Fruit fly (Drosophila melanogaster) whole organism, pupa: Measurements from ENCODE around the gene Sulf1.

Experiments used
- CG10348 ChIP-seq: fragments of 200-800 bp; sonication (Bioruptor generic); IDR thresholded peaks from 2 replicates; pipeline ENCODE4 v1.3.6; 2022; ENCODE audit warnings: missing biosample characterization, missing genetic modification characterization
- CG12605 ChIP-seq: fragments of 200-800 bp; sonication (Bioruptor generic); IDR thresholded peaks from 2 replicates; pipeline ENCODE4 v1.3.6; 2022; ENCODE audit warnings: missing biosample characterization, missing genetic modification characterization
- CG13204 ChIP-seq: fragments of 200-800 bp; sonication (Bioruptor generic); optimal IDR thresholded peaks from 2 replicates; lab custom pipeline; 2018; ENCODE audit warnings: missing biosample characterization, mild to moderate bottlenecking, missing genetic modification characterization, moderate library complexity
- CG14655 ChIP-seq: fragments of 200-800 bp; sonication (Bioruptor generic); optimal IDR thresholded peaks from 3 replicates; lab custom pipeline; 2017; ENCODE audit warnings: mild to moderate bottlenecking, missing biosample characterization, missing genetic modification reagents, missing genetic modification characterization
- CG15710 ChIP-seq: fragments of 200-800 bp; sonication (Bioruptor generic); optimal IDR thresholded peaks from 2 replicates; lab custom pipeline; 2018; ENCODE audit warnings: missing biosample characterization, mild to moderate bottlenecking, missing genetic modification characterization, moderate library complexity
- CG17806 ChIP-seq: fragments of 200-800 bp; sonication (Bioruptor generic); optimal IDR thresholded peaks from 2 replicates; lab custom pipeline; 2018; ENCODE audit warnings: missing biosample characterization, mild to moderate bottlenecking, missing genetic modification characterization, moderate library complexity
- CG32121 ChIP-seq: fragments of 200-800 bp; sonication (Bioruptor generic); IDR thresholded peaks from 2 replicates; pipeline ENCODE4 v1.3.6; 2022; ENCODE audit warnings: missing biosample characterization, missing genetic modification characterization
- CG34367 ChIP-seq: fragments of 200-800 bp; sonication (Bioruptor generic); optimal IDR thresholded peaks from 2 replicates; lab custom pipeline; 2018; ENCODE audit warnings: missing biosample characterization, mild to moderate bottlenecking, missing genetic modification characterization
- CG4496 ChIP-seq: fragments of 200-800 bp; sonication (Bioruptor generic); IDR thresholded peaks from 3 replicates; pipeline ENCODE4 v1.3.6; 2022; ENCODE audit warnings: missing biosample characterization, missing genetic modification characterization
- CG8159 ChIP-seq: fragments of 200-800 bp; sonication (Bioruptor generic); optimal IDR thresholded peaks from 3 replicates; lab custom pipeline; 2018; ENCODE audit warnings: missing biosample characterization, mild to moderate bottlenecking, missing genetic modification characterization, moderate library complexity
- CG8301 ChIP-seq: fragments of 200-800 bp; sonication (Bioruptor generic); optimal IDR thresholded peaks from 2 replicates; lab custom pipeline; 2018; ENCODE audit warnings: missing biosample characterization, mild to moderate bottlenecking, missing genetic modification characterization
- CG9948 ChIP-seq: fragments of 200-800 bp; sonication (Bioruptor generic); optimal IDR thresholded peaks from 2 replicates; lab custom pipeline; 2018; ENCODE audit warnings: missing biosample characterization, mild to moderate bottlenecking, missing genetic modification characterization, moderate library complexity
- D1 ChIP-seq: fragments of 200-800 bp; sonication (Bioruptor generic); optimal IDR thresholded peaks from 2 replicates; lab custom pipeline; 2018; ENCODE audit warnings: missing biosample characterization, mild to moderate bottlenecking, missing genetic modification characterization, moderate library complexity
- EcR ChIP-seq: fragments of 200-800 bp; sonication (Bioruptor generic); optimal IDR thresholded peaks from 3 replicates; lab custom pipeline; 2019; ENCODE audit warnings: missing biosample characterization, missing genetic modification characterization, mild to moderate bottlenecking, moderate library complexity, missing genetic modification reagents
- Ets98B ChIP-seq: fragments of 200-800 bp; sonication (Bioruptor generic); IDR thresholded peaks from 2 replicates; pipeline ENCODE4 v1.3.6; 2022; ENCODE audit warnings: missing biosample characterization, missing genetic modification characterization
- Pif1A ChIP-seq: fragments of 200-800 bp; sonication (Bioruptor generic); optimal IDR thresholded peaks from 3 replicates; lab custom pipeline; 2016; ENCODE audit warnings: missing biosample characterization, missing genetic modification characterization
- Pif1B ChIP-seq: fragments of 200-800 bp; sonication (Bioruptor generic); optimal IDR thresholded peaks from 3 replicates; lab custom pipeline; 2016; ENCODE audit warnings: missing biosample characterization, missing genetic modification characterization
- Snoo ChIP-seq: fragments of 200-800 bp; sonication (Bioruptor generic); optimal IDR thresholded peaks from 3 replicates; lab custom pipeline; 2017; ENCODE audit warnings: missing biosample characterization, mild to moderate bottlenecking, missing genetic modification characterization, inconsistent platforms
- fd96Ca ChIP-seq: fragments of 200-800 bp; sonication (Bioruptor generic); IDR thresholded peaks from 3 replicates; pipeline ENCODE4 v1.3.6; 2022; ENCODE audit warnings: missing biosample characterization, missing genetic modification characterization
- gl ChIP-seq: fragments of 200-800 bp; sonication (Bioruptor generic); optimal IDR thresholded peaks from 2 replicates; lab custom pipeline; 2018; ENCODE audit warnings: missing biosample characterization, mild to moderate bottlenecking, missing genetic modification characterization
- rn ChIP-seq: fragments of 200-800 bp; sonication (Bioruptor generic); IDR thresholded peaks from 2 replicates; pipeline ENCODE4 v1.3.6; 2022; ENCODE audit warnings: missing biosample characterization, missing genetic modification characterization

Gene Sulf1

DNA sequence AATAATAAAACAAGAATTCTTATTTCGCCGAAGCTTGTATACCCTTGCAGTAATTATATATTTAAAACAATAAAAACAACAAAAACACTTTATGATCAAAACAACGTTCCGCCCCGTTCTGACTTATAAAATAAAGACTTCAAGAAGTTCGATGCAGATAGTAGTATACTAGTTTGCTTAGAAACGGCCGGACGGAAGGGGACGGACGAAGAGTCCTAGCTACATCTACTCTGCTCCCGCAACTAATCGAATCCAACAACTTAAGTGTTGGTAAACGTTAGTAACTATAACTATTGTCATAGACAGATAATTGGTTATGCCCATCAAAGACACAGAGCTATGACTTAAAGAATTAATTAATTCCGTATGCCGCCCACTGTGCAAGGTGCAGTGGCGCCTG, 54.9 kb downstream of the Sulf1 start:
- TF ChIP-seq CG4496 (GFP tag; lab: Robert Waterston, UW) (no peak), CG8159 (tag; lab: Kevin White, UChicago) (no peak)

DNA sequence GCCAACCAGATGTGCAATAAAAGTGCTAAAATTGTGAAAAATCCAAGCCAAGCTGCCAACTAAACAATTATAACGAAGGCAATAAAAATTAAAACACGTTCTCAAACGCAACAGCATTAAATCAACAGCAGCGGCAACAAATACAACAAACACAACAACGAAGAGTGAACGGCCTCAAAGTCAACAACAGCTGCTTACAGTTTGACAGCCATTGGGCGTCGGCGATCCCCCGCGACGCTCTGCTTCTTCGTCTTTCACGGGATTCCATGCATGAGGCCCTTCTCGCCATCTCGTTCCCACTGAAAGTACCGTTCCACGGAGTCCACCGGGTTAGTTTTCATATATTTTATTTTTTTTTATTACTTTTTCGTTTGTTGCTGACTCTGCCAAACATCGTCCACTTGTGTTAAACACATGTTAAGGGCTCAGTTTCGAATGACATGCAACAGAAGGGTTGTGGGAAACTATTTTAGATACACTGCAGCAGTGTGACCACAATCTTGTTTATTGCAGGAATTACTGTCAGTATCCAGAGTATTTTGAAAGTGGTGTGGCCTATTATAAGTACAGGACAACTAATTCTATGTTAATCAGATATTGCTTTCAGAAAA, 57.2 kb downstream of the Sulf1 start:
- TF ChIP-seq CG13204: peak; percentile 22
- TF ChIP-seq D1: no peak
- TF ChIP-seq CG12605 (GFP tag; lab: Robert Waterston, UW): no peak
- no peak for TF ChIP-seq CG9948
- TF ChIP-seq Snoo: no peak
- no peak for TF ChIP-seq Pif1A (GFP tag; lab: Kevin White, UChicago)
- peak; percentile 22 for TF ChIP-seq gl (tag; lab: Kevin White, UChicago)
- no peak for TF ChIP-seq CG8301 (tag; lab: Kevin White, UChicago)
- TF ChIP-seq CG4496 (GFP tag; lab: Robert Waterston, UW): no peak
- no peak for TF ChIP-seq CG10348 (GFP tag; lab: Robert Waterston, UW)
- no peak for TF ChIP-seq Ets98B
- peak; percentile 95 for TF ChIP-seq EcR
- TF ChIP-seq CG32121 (GFP tag; lab: Robert Waterston, UW): no peak
- TF ChIP-seq fd96Ca (GFP tag; lab: Robert Waterston, UW): no peak

DNA sequence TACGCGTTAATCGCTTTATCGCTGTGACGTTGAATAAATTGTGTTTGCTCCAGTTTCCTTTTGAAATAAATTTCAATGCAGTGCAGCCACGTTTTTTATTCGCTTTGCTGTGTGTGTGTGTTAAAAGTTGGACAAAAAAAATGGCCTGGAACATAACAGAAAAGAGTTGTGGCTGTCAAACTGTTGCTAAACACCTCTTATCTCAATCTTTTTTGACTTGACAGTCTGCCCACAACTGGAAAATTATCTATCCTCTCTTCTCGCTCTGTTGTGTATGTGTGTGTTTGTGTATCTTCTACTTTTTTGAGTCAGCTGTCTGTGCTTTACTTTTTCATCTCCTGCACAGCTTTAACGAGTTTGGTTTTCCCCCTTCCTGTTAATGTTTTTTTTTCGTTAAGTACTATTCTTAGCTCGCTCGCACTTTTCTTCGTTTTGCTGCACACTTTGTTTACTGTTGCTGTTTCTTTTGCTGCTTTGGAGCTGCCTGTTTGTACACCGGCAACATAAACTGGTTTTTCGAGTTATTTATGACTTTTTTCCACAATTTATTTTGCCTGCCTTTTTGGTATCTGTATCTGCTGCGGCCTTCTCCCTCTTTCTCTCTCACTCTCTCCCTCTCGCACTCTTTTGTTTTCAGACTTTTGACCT, 58.2 kb downstream of the Sulf1 start:
- no peak for TF ChIP-seq CG10348 (GFP tag; lab: Robert Waterston, UW)
- peak; percentile 19; the same call in 1 of the 3 replicates for TF ChIP-seq fd96Ca (GFP tag; lab: Robert Waterston, UW)
- TF ChIP-seq CG15710 (tag; lab: Kevin White, UChicago): peak; percentile 3
- no peak for TF ChIP-seq Pif1B (GFP tag; lab: Kevin White, UChicago)
- no peak for TF ChIP-seq CG32121 (GFP tag; lab: Robert Waterston, UW)
- no peak for TF ChIP-seq rn (GFP tag; lab: Robert Waterston, UW)
- no peak for TF ChIP-seq Ets98B
- no peak for TF ChIP-seq EcR
- no peak for TF ChIP-seq CG13204
- TF ChIP-seq CG17806: peak; percentile 0
- TF ChIP-seq Snoo: no peak
- no peak for TF ChIP-seq CG12605 (GFP tag; lab: Robert Waterston, UW)
- peak; percentile 13 for TF ChIP-seq CG8159 (tag; lab: Kevin White, UChicago)
- TF ChIP-seq CG14655: no peak
- TF ChIP-seq CG9948: no peak
- no peak for TF ChIP-seq CG8301 (tag; lab: Kevin White, UChicago)
- TF ChIP-seq CG34367 (tag; lab: Kevin White, UChicago): no peak
- no peak for TF ChIP-seq D1
- peak; percentile 49 for TF ChIP-seq gl (tag; lab: Kevin White, UChicago)
- peak; percentile 35; the same call in 1 of the 3 replicates for TF ChIP-seq CG4496 (GFP tag; lab: Robert Waterston, UW)
- TF ChIP-seq Pif1A (GFP tag; lab: Kevin White, UChicago): peak; percentile 34

DNA sequence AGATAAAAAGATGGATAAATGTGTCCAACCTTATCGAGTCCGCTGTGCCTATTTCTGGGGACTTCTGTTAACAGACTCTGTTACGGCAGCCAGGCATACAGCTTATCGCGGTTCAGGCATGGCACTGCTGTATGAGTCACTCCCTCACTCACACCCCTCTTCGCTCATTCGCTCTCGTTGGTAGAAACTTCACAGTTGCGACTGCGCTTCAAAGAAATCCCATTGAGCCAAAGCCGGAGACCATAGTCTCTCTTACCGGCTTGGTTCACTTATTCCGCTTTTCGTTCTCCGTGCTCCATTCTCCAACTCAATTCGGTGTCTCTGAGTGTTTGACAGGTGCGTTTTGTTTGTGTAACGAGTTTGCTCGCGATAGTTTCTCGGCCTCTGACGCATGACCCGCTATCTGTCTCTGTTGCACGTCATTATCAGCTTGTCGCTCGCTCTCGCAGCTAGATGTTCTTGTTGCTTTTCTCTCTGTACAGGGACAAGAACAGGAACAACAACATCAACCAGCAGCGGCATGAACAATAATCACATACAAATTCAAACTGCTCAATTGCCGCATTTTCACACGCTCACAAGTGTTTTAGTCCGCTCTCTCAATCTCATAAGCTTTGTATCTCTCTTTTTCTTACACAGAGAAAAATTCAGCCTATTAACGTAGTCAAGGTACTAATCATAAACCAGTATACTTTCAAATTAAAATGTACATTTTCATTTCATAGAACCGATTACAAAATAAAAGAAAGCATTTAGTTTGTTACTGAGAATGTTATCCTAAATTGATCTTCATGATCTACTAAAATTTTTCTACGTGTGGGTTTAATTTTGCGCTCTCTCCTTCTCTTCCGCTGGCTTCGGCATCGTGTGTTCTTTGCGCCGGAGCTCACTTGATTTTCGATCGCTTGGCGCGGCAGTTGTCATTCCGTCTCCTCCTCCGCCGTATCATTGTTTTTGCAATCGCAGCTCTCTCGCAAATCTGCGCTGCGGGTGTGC, 59.1 kb downstream of the Sulf1 start:
- TF ChIP-seq Pif1B (GFP tag; lab: Kevin White, UChicago) (peak; percentile 99), CG14655 (peak; percentile 99), CG34367 (tag; lab: Kevin White, UChicago) (peak; percentile 99), Ets98B (peak; percentile 100), CG32121 (GFP tag; lab: Robert Waterston, UW) (peak; percentile 100), EcR (peak; percentile 95), CG12605 (GFP tag; lab: Robert Waterston, UW) (peak; percentile 99), fd96Ca (GFP tag; lab: Robert Waterston, UW) (peak; percentile 94), rn (GFP tag; lab: Robert Waterston, UW) (peak; percentile 99), CG15710 (tag; lab: Kevin White, UChicago) (peak; percentile 100), CG8159 (tag; lab: Kevin White, UChicago) (peak; percentile 99), CG17806 (peak; percentile 99), CG4496 (GFP tag; lab: Robert Waterston, UW) (peak; percentile 100), gl (tag; lab: Kevin White, UChicago) (peak; percentile 98), Snoo (peak; percentile 99), CG13204 (peak; percentile 98), Pif1A (GFP tag; lab: Kevin White, UChicago) (peak; percentile 99), CG8301 (tag; lab: Kevin White, UChicago) (peak; percentile 99), D1 (peak; percentile 99), CG9948 (peak; percentile 99), CG10348 (GFP tag; lab: Robert Waterston, UW) (peak; percentile 94)

DNA sequence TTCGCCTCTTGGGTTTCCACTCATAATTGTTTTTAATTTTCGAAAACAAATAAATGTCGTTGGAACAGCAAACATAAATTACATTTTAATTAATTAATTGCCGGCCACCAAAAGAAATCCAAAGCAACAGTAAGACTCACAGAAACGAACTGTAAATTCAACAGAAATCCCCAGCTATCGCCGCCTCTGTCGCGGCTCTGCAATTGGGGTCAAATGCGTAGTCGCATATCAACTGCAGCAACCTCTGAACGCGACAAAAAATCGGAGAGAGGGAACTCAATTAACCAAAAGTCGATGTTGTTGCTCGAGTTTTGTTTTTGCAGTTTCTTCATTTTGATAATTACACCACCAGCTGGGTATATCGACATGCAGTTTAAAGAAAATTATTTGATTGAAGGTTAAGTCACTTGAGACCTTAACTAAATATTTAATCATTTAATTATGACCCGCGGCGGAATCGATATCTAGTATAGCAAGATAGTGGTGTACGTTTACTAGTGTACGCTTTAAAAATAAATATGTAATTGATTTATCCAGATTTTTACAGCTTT, 59.9 kb downstream of the Sulf1 start:
- TF ChIP-seq CG10348 (GFP tag; lab: Robert Waterston, UW) (no peak), EcR (no peak), D1 (peak; percentile 60), CG14655 (no peak), CG15710 (tag; lab: Kevin White, UChicago) (no peak)
- TF ChIP-seq, all 21 proteins: peak for 1
